Fruit fly (Drosophila melanogaster) S2 (cell line): ENCODE data around the gene CG14711.
A peak's percentile ranks its signal among the peaks of the same experiment; 100 is the strongest.

ENCODE experiments used
- CG8478 ChIP-seq: fragments of >200 bp; optimal IDR thresholded peaks from 2 replicates; lab custom pipeline; 2018
- CTCF ChIP-seq, 2 experiments: fragments of >200 bp; optimal IDR thresholded peaks; 2 replicates each; lab custom pipeline; 2018

Gene CG14711

DNA sequence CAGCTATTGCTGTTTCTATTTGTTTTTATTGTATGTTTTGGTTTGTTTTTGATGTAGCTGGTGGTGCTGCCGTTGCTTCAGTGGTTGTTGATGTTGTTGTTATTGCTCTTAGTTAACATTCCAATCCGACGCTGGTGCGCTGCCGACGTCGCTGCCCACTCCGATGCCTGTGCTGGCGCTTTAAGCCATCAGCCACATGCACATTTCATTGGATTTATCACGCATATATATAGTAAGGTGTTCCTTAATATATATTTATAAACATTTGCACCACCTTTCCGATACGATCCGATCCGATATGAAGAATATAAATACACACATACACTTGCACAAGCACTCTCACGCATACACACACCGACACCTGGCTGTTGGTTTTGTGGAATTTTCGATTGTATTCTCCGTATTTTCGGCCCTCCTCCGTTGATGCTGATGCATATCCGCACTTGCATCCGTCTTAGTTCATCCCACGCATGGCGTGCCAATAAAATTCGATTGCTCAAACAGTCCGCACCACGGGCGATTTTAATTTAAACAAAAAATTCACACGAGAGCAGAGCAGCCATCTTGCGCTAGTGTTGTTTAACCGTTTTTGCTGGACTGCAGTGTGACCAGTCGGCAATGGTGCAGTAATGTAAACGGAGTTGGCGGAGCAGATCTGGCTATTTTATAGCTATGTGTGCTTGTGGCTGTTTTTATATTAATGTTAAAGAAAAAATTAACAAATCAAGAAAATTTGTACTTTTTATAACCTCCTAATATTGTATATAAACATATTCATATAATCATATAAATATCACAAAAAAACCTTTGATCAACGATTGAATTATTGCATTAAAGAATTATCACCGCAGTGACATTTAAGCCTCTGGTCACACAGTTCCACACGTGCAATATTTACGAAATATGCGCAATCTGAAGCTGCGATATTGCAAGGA, 27.2 kb downstream of the CG14711 start, which contains the start of the genes Csk and Elp1:
Gene Csk (minus strand): TSS at position 602 of the 935 bp plus-strand sequence.
Gene Elp1 (plus strand): TSS at position 867 of the 935 bp plus-strand sequence.
- no peak for TF ChIP-seq CTCF (optimal IDR thresholded peaks at IDR 0.05; lab: Kevin White, UChicago)
- no peak for TF ChIP-seq CG8478 (lab: Kevin White, UChicago)

DNA sequence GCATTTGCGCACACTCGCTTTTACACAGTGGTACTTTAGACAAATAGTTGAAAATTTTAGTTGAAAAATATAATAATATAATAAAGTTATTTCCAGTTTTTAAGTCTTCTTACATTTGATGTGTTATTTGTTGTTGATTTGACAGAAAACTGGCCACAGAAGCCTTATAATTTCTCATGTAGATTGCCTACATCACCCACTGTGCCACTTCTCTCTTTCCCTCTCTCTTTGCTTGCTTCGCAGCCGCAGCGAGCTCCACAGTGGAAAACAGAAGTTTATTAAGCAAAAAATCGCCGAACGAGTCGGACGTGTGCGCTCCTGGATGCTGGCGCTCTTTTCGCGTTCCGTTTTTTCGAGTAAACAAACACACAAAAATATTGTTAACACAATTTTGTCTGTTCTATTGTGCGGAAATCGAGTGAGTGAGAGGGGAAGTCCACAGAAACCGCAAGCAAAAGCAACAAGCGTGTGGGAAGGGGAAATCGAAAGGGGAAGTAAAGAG, 32.8 kb downstream of the CG14711 start, which contains the start of gene CG42327:
Gene CG42327 (plus strand): TSS at position 277 of the 502 bp plus-strand sequence.
- TF ChIP-seq CG8478 (lab: Kevin White, UChicago) (no peak), CTCF (optimal IDR thresholded peaks at IDR 0.05; lab: Kevin White, UChicago) (no peak)

DNA sequence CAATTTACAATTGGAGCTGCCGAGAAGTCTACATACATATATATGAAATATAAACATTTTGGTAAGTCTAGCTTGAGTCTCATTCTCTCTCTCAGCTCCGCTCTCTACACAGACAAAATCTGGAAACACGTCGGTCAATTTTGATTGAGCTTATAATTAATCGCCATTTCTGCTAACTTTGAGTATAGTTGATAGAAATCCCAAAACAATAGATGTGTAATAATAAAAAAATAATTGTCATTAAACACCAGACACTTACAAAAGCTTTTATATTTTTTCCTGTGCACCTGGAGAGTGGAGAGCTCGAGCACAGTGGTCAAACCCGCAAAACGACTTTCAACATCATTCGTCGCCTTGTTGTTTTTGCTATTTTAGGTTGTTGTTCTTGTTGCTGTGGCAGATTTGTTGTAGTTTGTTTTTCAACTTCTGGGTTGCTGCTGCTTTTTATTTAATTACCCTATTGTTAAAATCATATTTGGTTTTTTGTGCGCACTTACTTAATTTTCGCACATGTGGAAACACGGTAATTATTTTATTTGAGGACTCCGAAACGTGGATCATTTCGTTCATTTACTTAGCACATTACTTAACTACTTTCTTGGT, 33.6 kb downstream of the CG14711 start:
- TF ChIP-seq CG8478 (lab: Kevin White, UChicago) (no peak), CTCF (optimal IDR thresholded peaks at IDR 0.05; lab: Kevin White, UChicago) (no peak)

DNA sequence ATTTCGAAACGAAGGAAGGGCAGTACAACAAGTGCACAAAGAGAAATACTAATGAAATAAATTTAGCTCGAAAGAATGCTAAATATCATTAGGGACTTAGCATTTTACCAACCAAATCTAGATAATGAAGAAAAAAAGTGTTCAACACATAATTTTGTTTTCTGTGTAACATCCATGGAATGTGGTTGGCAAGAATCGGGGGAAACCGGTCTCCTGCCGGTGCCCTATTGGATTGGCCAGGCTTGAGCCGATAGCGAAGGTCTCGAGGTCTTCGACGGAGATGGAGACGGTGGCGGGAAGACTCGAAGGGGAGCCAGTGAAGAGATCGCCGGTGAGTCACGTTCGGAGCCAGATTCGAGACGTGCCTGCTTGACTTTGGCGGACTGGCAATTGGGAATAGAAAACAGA, 34.7 kb downstream of the CG14711 start:
- no peak for TF ChIP-seq CG8478 (lab: Kevin White, UChicago)
- no peak for TF ChIP-seq CTCF (optimal IDR thresholded peaks at IDR 0.05; lab: Kevin White, UChicago)

DNA sequence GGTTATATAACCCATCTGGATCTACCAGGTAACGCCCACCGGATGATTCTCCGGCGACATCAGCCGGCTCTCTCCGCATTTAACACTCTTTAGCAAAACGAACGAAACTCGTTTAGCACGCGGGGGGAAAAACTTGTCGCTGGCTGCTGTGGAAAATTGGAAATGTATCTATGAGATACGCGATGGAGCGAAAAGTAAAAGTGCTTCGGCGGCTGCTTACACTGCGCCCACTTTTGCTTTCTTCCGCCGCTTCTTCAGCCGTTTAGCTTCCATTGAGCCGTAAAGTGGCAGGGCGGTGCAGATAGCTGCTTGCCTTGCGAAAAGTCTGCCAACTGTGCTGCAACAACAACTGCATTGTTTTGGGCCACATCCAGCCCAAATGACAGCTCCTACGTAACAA, 38.0 kb downstream of the CG14711 start:
- TF ChIP-seq CTCF (optimal IDR thresholded peaks at IDR 0.05; lab: Kevin White, UChicago), result no peak
- no peak for TF ChIP-seq CG8478 (lab: Kevin White, UChicago)

DNA sequence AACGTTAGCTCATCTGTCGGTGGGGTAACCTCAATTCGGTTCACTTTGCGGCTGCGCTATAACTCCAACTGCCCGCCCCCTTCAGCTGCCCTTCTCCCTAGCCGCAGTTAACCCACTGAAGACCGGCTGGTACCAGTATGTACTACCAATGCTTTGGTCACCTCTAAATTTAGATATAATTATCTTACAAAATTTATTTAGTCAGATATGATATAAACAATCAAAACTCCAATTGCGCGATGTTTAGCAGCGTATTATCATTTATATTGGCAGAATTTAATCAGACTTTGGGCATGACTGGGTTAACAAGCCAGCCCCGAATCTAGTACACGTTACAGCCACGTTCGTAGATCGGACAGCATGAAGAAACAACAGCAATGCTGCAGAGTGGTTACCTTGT, 38.6 kb downstream of the CG14711 start:
- no peak for TF ChIP-seq CG8478 (lab: Kevin White, UChicago)
- no peak for TF ChIP-seq CTCF (optimal IDR thresholded peaks at IDR 0.05; lab: Kevin White, UChicago)

DNA sequence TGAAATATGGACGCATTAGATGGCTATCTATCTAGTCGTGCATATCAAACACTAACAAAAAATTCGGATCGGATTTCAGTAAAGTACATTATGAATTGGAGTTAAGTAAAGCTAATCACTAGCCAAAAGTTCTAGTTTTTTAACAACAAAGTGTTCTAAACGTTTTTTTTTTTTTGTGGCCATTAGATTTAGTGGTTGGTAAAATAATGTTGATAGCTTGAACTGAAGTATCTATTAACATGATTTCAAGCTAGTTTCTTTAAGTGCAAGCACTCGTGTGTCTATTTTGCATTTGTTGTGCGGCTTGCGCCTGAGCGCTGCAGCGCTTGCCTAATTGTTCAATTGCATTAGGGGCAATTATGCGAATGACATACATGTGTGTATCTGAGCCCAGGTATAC, 39.5 kb downstream of the CG14711 start:
- TF ChIP-seq CG8478 (lab: Kevin White, UChicago) (no peak), CTCF (optimal IDR thresholded peaks at IDR 0.05; lab: Kevin White, UChicago) (no peak)

DNA sequence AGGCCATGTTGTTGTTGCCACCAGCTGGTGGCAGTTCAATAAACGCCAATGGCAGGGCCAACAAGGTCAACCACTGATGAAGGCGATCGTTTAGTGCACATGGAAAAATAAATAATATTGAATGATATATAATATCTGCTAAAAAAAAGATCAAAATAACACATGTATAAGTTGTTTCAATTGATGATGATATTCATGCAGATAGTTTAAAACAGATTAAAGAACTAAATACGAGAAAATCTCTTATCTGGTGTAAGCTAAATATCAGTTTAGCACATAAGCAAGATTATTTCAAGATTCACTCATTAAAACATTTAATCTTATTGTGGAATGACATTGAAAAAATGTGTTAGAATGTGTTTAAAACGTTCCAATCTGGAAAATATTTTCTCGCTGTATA, 40.3 kb downstream of the CG14711 start:
- TF ChIP-seq CTCF (optimal IDR thresholded peaks at IDR 0.05; lab: Kevin White, UChicago) (no peak), CG8478 (lab: Kevin White, UChicago) (no peak)

DNA sequence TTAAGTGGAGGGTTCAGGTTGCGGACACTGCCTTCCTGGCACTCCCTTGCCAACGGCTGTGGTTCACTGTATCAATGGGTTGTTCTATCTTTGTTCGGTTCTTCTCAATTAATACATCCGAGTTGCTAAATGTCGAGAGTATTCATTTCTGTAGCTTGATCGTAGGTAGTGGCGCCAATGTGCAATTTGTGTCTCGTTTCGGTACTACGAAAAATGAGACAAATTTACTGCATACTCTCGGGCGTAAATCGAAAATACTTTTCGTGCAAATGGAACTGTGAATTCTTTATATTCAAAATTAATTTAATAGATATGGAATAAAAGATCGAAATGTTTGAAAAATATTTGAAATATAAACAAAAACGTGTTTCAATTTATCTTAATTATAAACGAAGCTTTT, 42.4 kb downstream of the CG14711 start:
- TF ChIP-seq CTCF (optimal IDR thresholded peaks at IDR 0.05; lab: Kevin White, UChicago) (peak; percentile 92), CG8478 (lab: Kevin White, UChicago) (no peak)

DNA sequence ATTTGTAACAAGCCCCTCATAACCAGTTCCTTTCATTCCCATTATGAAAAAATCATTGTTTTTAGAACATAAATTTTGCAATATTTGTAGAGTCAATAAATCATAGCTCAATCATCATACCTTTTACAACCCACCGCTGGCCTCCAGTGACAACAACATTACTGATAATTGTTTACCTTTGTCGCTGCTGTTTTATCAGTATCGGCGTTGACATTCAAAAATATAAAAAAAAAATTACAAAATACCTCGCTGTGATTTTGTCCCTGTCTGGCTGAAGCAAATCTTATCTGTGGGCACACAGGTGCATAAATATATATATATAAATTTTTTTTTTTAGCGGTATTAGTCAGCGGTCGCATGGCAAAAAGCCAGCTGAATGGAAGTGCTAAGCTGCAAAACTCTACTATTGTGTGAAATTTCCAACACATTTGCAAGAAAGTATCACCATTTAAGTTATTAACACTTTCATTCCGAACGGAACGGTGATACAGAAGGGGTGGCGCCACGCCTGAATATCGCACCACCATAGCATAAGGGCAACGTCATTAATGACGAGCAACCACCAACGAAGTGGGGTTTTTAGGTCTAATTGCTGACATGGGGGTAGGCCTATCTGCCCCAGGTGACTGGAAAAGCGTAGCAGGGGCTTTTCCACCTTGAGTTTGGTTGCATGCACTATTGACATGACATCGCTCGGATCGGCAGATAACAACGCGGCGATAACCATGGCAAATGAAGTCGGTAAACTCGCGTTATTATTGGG, 43.0 kb downstream of the CG14711 start:
- TF ChIP-seq CG8478 (lab: Kevin White, UChicago), result no peak
- no peak for TF ChIP-seq CTCF (optimal IDR thresholded peaks at IDR 0.05; lab: Kevin White, UChicago)

DNA sequence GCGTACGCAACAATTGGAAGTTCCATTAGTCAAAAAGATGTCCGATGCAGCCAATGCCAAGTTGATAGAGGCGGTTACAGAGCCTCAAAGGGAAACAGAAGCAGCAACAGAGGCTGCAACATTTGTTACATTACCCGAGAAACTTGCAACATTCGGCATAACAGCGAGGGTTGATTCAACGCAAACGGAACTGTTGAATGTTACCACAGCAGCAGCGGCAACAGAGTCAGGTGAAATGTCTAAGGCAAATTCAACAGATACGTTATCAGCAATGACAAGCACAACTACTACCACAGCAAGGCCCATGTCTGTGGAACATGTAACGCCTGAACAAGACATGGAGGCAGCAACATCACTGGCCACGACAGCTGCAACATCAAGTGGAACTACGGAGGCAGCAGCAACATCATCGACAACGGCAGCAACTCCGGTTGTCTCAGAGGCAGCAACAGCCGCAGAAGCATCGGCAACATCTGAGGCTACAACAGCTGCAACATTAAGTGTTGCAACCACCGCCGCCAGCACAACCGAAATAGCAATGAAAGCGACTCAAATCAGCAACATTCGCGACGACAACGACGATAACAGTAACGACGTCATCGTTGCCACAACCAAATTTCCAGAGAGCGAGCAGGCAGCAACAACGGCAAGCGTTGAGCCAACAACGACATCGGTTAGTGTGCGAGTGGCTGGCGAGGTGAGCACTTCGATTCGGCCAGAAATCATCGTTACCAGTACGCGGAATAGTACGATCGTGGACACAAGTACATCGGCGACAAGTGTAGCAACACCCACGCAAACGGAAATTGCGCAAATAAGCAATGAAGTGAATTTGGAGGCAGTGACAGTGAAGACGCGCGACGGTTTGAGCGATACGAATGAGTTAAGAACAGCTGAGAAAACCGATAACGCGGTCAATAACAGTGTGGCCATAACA, 46.1 kb downstream of the CG14711 start:
- TF ChIP-seq CTCF (optimal IDR thresholded peaks at IDR 0.05; lab: Kevin White, UChicago) (no peak), CG8478 (lab: Kevin White, UChicago) (no peak)

DNA sequence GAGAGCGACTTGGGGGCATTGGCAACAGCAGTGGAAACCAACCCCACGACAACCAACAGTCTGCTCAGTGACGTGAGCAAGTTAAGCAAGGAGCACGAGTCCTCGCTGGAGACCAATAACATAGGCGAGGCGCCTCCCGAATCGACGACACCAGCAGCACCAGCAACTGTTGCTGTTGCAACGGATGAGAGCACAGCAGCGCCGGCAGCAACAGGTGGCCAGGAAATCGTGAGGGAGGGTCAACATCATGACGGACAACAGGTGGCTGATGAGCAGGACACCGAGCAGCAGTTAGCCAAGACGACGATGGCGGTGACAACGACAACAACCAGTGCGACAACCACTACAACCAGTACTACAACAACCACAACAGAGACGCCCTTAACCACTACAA, 46.8 kb downstream of the CG14711 start:
- TF ChIP-seq CG8478 (lab: Kevin White, UChicago) (no peak), CTCF (optimal IDR thresholded peaks at IDR 0.05; lab: Kevin White, UChicago) (no peak)

DNA sequence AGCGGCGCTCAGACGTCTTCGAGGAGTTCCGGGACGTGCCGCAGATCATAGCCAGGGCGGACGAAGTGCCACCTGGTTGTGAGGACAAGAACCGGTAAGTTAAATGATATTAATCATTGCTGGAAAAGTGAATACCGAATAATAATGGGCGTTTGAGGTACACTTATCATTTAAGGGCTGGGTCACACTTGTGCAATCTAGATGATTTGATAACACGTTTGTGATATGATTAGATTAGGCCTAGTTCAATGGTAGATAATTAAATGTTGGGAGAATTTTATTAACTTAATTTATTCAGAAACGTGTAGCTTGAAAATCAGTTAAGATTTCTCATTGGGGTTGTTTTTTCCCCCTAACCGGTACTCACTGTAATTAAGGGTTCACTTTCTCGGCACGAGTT, 47.7 kb downstream of the CG14711 start:
- TF ChIP-seq CG8478 (lab: Kevin White, UChicago) (no peak), CTCF (optimal IDR thresholded peaks at IDR 0.05; lab: Kevin White, UChicago) (no peak)
